Fruit fly (Drosophila melanogaster) whole organism, embryonic: ENCODE data around the gene CG7248.

Experiments
- Atf3 ChIP-seq: fragments of 200-800 bp; sonication (Bioruptor generic); optimal IDR thresholded peaks from 3 replicates; lab custom pipeline; 2016; ENCODE audit warnings: missing biosample characterization, missing genetic modification characterization
- B-H2 ChIP-seq: fragments of 200-800 bp; sonication (Bioruptor generic); optimal IDR thresholded peaks from 2 replicates; lab custom pipeline; 2018; ENCODE audit warnings: missing biosample characterization, mild to moderate bottlenecking, missing genetic modification characterization
- BEAF-32 ChIP-seq: fragments of 200-800 bp; sonication (Bioruptor generic); optimal IDR thresholded peaks from 3 replicates; lab custom pipeline; 2017; ENCODE audit warnings: missing biosample characterization, missing genetic modification characterization, mild to moderate bottlenecking, moderate library complexity, missing genetic modification reagents
- CG11093 ChIP-seq: fragments of 200-800 bp; sonication (Bioruptor generic); IDR thresholded peaks from 3 replicates; pipeline ENCODE4 v1.3.6; 2022; ENCODE audit warnings: missing biosample characterization, missing genetic modification characterization
- CG11695 ChIP-seq: fragments of 200-800 bp; sonication (Bioruptor generic); IDR thresholded peaks from 3 replicates; pipeline ENCODE4 v1.3.6; 2022; ENCODE audit warnings: missing biosample characterization, missing genetic modification characterization
- CG11696 ChIP-seq: fragments of 200-800 bp; sonication (Bioruptor generic); IDR thresholded peaks from 2 replicates; pipeline ENCODE4 v1.3.6; 2022; ENCODE audit warnings: missing biosample characterization, missing genetic modification characterization
- CG12155 ChIP-seq: fragments of 200-800 bp; sonication (Bioruptor generic); optimal IDR thresholded peaks from 3 replicates; lab custom pipeline; 2016; ENCODE audit warnings: missing biosample characterization, missing genetic modification characterization
- CG12769 ChIP-seq: fragments of 200-800 bp; sonication (Bioruptor generic); optimal IDR thresholded peaks from 2 replicates; lab custom pipeline; 2019; ENCODE audit warnings: missing biosample characterization, mild to moderate bottlenecking, missing genetic modification characterization, moderate library complexity
- CG14014 ChIP-seq: fragments of 200-800 bp; sonication (Bioruptor generic); IDR thresholded peaks from 2 replicates; pipeline ENCODE4 v1.3.6; 2022; ENCODE audit warnings: missing biosample characterization, missing genetic modification characterization
- CG17186 ChIP-seq: fragments of 200-800 bp; sonication (Bioruptor generic); optimal IDR thresholded peaks from 3 replicates; lab custom pipeline; 2017; ENCODE audit warnings: missing biosample characterization, missing genetic modification reagents, missing genetic modification characterization
- CG17829 ChIP-seq: fragments of 200-800 bp; optimal IDR thresholded peaks from 2 replicates; lab custom pipeline; 2019; ENCODE audit warnings: missing biosample characterization, mild to moderate bottlenecking, missing genetic modification characterization, moderate library complexity
- CG2129 ChIP-seq: fragments of 200-800 bp; sonication (Bioruptor generic); IDR thresholded peaks from 2 replicates; pipeline ENCODE4 v1.3.6; 2022; ENCODE audit warnings: missing biosample characterization, missing genetic modification characterization; ENCODE audit not compliant: partially characterized antibody
- CG2202 ChIP-seq: fragments of 200-800 bp; sonication (Bioruptor generic); optimal IDR thresholded peaks from 2 replicates; lab custom pipeline; 2018; ENCODE audit warnings: missing biosample characterization, mild to moderate bottlenecking, missing genetic modification characterization
- CG32532 ChIP-seq: fragments of 200-800 bp; sonication (Bioruptor generic); IDR thresholded peaks from 2 replicates; pipeline ENCODE4 v1.3.6; 2022; ENCODE audit warnings: missing biosample characterization, missing genetic modification characterization
- CG34224 ChIP-seq: fragments of 200-800 bp; sonication (Bioruptor generic); IDR thresholded peaks from 3 replicates; pipeline ENCODE4 v1.3.6; 2022; ENCODE audit warnings: missing biosample characterization, missing genetic modification characterization; ENCODE audit not compliant: partially characterized antibody
- CG6683 ChIP-seq: fragments of 200-800 bp; sonication (Bioruptor generic); optimal IDR thresholded peaks from 2 replicates; lab custom pipeline; 2017; ENCODE audit warnings: missing biosample characterization, mild to moderate bottlenecking, missing genetic modification characterization, missing genetic modification reagents
- CG7556 ChIP-seq: fragments of 200-800 bp; sonication (Bioruptor generic); optimal IDR thresholded peaks from 2 replicates; lab custom pipeline; 2017; ENCODE audit warnings: missing biosample characterization, mild to moderate bottlenecking, missing genetic modification characterization
- CG8388 ChIP-seq: fragments of 200-800 bp; sonication (Bioruptor generic); optimal IDR thresholded peaks from 2 replicates; lab custom pipeline; 2019; ENCODE audit warnings: missing biosample characterization, mild to moderate bottlenecking, missing genetic modification characterization, moderate library complexity
- CG9932 ChIP-seq: fragments of 200-800 bp; sonication (Bioruptor generic); IDR thresholded peaks from 2 replicates; pipeline ENCODE4 v1.3.6; 2022; ENCODE audit warnings: missing biosample characterization, missing genetic modification characterization
- CrebB ChIP-seq: fragments of 200-800 bp; sonication (Bioruptor generic); optimal IDR thresholded peaks from 3 replicates; lab custom pipeline; 2018; ENCODE audit warnings: missing biosample characterization, mild to moderate bottlenecking, missing genetic modification characterization
- Dbx ChIP-seq: fragments of 200-800 bp; sonication (Bioruptor generic); IDR thresholded peaks from 3 replicates; pipeline ENCODE4 v1.3.6; 2022; ENCODE audit warnings: missing biosample characterization, missing genetic modification characterization
- Dll ChIP-seq: fragments of 200-800 bp; sonication (Bioruptor generic); IDR thresholded peaks from 4 replicates; pipeline ENCODE4 v1.3.6; 2022; ENCODE audit warnings: missing biosample characterization, missing genetic modification characterization; ENCODE audit not compliant: partially characterized antibody
- Doc2 ChIP-seq: fragments of 200-800 bp; sonication (Bioruptor generic); IDR thresholded peaks from 2 replicates; pipeline ENCODE4 v1.3.6; 2022; ENCODE audit warnings: missing biosample characterization, missing genetic modification characterization
- Doc3 ChIP-seq: fragments of 200-800 bp; sonication (Bioruptor generic); IDR thresholded peaks from 3 replicates; pipeline ENCODE4 v1.3.6; 2022; ENCODE audit warnings: missing biosample characterization, missing genetic modification characterization; ENCODE audit not compliant: partially characterized antibody
- Ets65A ChIP-seq: fragments of 200-800 bp; sonication (Bioruptor generic); peaks from one replicate; lab custom pipeline; 2016; ENCODE audit warnings: missing biosample characterization, missing genetic modification characterization
- Gug ChIP-seq: fragments of 200-800 bp; sonication (Bioruptor generic); IDR thresholded peaks from 4 replicates; pipeline ENCODE4 v1.3.6; 2022; ENCODE audit warnings: missing biosample characterization, missing genetic modification characterization
- Med ChIP-seq: fragments of 200-800 bp; sonication (Bioruptor generic); peaks from one replicate; lab custom pipeline; 2016; ENCODE audit warnings: missing biosample characterization, missing genetic modification characterization, mild to moderate bottlenecking, inconsistent platforms, moderate library complexity
- Rx ChIP-seq: fragments of 200-800 bp; sonication (Bioruptor generic); IDR thresholded peaks from 2 replicates; pipeline ENCODE4 v1.3.6; 2022; ENCODE audit warnings: missing biosample characterization, missing genetic modification characterization
- Sox100B ChIP-seq: fragments of 200-800 bp; sonication (Bioruptor generic); optimal IDR thresholded peaks from 3 replicates; lab custom pipeline; 2018; ENCODE audit warnings: missing biosample characterization, mild to moderate bottlenecking, missing genetic modification characterization
- al ChIP-seq: fragments of 200-800 bp; sonication (Bioruptor generic); IDR thresholded peaks from 2 replicates; pipeline ENCODE4 v1.3.6; 2022; ENCODE audit warnings: missing biosample characterization, missing genetic modification characterization
- bbx ChIP-seq: fragments of 200-800 bp; sonication (Bioruptor generic); IDR thresholded peaks from 2 replicates; pipeline ENCODE4 v1.3.6; 2022; ENCODE audit warnings: missing biosample characterization, missing genetic modification characterization; ENCODE audit not compliant: partially characterized antibody
- bcd ChIP-seq: fragments of 200-800 bp; sonication (Bioruptor generic); optimal IDR thresholded peaks from 2 replicates; lab custom pipeline; 2017; ENCODE audit warnings: missing biosample characterization, mild to moderate bottlenecking, missing genetic modification characterization
- cg ChIP-seq: fragments of 200-800 bp; sonication (Bioruptor generic); optimal IDR thresholded peaks from 3 replicates; lab custom pipeline; 2019; ENCODE audit warnings: missing biosample characterization, mild to moderate bottlenecking, missing genetic modification characterization, moderate library complexity
- esg ChIP-seq: fragments of 200-800 bp; sonication (Bioruptor generic); conservative IDR thresholded peaks from 2 replicates; pipeline ENCODE4 v1.3.6; 2022; ENCODE audit warnings: missing biosample characterization, missing genetic modification characterization
- fd3F ChIP-seq: fragments of 200-800 bp; sonication (Bioruptor generic); optimal IDR thresholded peaks from 2 replicates; lab custom pipeline; 2018; ENCODE audit warnings: missing biosample characterization, mild to moderate bottlenecking, missing genetic modification characterization, moderate library complexity
- gce ChIP-seq: fragments of 200-800 bp; sonication (Bioruptor generic); IDR thresholded peaks from 3 replicates; pipeline ENCODE4 v1.3.6; 2022; ENCODE audit warnings: missing biosample characterization, missing genetic modification characterization
- gsb-n ChIP-seq: fragments of 200-800 bp; sonication (Bioruptor generic); optimal IDR thresholded peaks from 3 replicates; lab custom pipeline; 2018; ENCODE audit warnings: missing biosample characterization, mild to moderate bottlenecking, missing genetic modification characterization
- klu ChIP-seq: fragments of 200-800 bp; sonication (Bioruptor generic); IDR thresholded peaks from 2 replicates; pipeline ENCODE4 v1.3.6; 2022; ENCODE audit warnings: missing biosample characterization, missing genetic modification characterization
- lbe ChIP-seq: fragments of 200-800 bp; sonication (Bioruptor generic); optimal IDR thresholded peaks from 2 replicates; lab custom pipeline; 2016; ENCODE audit warnings: missing biosample characterization, mild to moderate bottlenecking, missing genetic modification characterization
- lola ChIP-seq, 3 experiments: fragments of >200 bp in 2 of 3; fragments of 200-800 bp in 1 of 3; sonication (Bioruptor generic) in 1 of 3; optimal IDR thresholded peaks; 2 replicates each; lab custom pipeline; 2017 to 2019; ENCODE audit warnings: missing biosample characterization in 3 of 3, missing genetic modification characterization in 3 of 3, mild to moderate bottlenecking in 1 of 3, moderate library complexity in 1 of 3
- maf-S ChIP-seq: fragments of 200-800 bp; sonication (Bioruptor generic); optimal IDR thresholded peaks from 2 replicates; lab custom pipeline; 2016; ENCODE audit warnings: missing biosample characterization, missing genetic modification characterization
- pnt ChIP-seq: fragments of 200-800 bp; sonication (Bioruptor generic); optimal IDR thresholded peaks from 3 replicates; lab custom pipeline; 2016; ENCODE audit warnings: missing biosample characterization, missing genetic modification characterization
- scrt ChIP-seq: fragments of 200-800 bp; sonication (Bioruptor generic); optimal IDR thresholded peaks from 2 replicates; lab custom pipeline; 2018; ENCODE audit warnings: missing biosample characterization, mild to moderate bottlenecking, missing genetic modification characterization, moderate library complexity
- sisA ChIP-seq: fragments of 200-800 bp; sonication (Bioruptor generic); IDR thresholded peaks from 2 replicates; pipeline ENCODE4 v1.3.6; 2022; ENCODE audit warnings: missing biosample characterization, missing genetic modification characterization
- slou ChIP-seq: fragments of 200-800 bp; sonication (Bioruptor generic); optimal IDR thresholded peaks from 3 replicates; lab custom pipeline; 2016; ENCODE audit warnings: missing biosample characterization, missing genetic modification characterization
- sob ChIP-seq: fragments of 200-800 bp; sonication (Bioruptor generic); IDR thresholded peaks from 2 replicates; pipeline ENCODE4 v1.3.6; 2022; ENCODE audit warnings: missing biosample characterization, missing genetic modification characterization
- toy ChIP-seq: fragments of 200-800 bp; sonication (Bioruptor generic); IDR thresholded peaks from 2 replicates; pipeline ENCODE4 v1.3.6; 2022; ENCODE audit warnings: missing biosample characterization, missing genetic modification characterization

The CG7248 gene

dm6 chr3L:11984606-11985005 is 30.7 kb downstream of the CG7248 start, which contains the start of gene CG6938:
TSS of gene CG6938 (plus strand) at chr3L:11984906.
- TF ChIP-seq CG11695 (GFP tag; lab: Robert Waterston, UW) (no peak), Ets65A (GFP tag; lab: Kevin White, UChicago) (peak; percentile 83)

dm6 chr3L:11990436-11990835 is 36.6 kb downstream of the CG7248 start, which contains the start of gene CG6931:
TSS of gene CG6931 (plus strand) at chr3L:11990736.
- TF ChIP-seq CG12769 (tag; lab: Kevin White, UChicago) (no peak), CG11696 (GFP tag; lab: Robert Waterston, UW) (no peak), al (GFP tag; lab: Robert Waterston, UW) (no peak), B-H2 (GFP tag; lab: Kevin White, UChicago) (no peak), maf-S (GFP tag; lab: Kevin White, UChicago) (no peak), slou (GFP tag; lab: Kevin White, UChicago) (no peak), fd3F (no peak), cg (GFP tag; lab: Kevin White, UChicago) (no peak), Gug (GFP tag; lab: Robert Waterston, UW) (no peak)

- no peak for TF ChIP-seq CG11093 (GFP tag; lab: Robert Waterston, UW)
- no peak for TF ChIP-seq CG6683 (GFP tag; lab: Kevin White, UChicago)
- TF ChIP-seq Dbx: 0 out of 3 replicates have a peak, but pooled peaks have one; percentile 39
- TF ChIP-seq CrebB (tag; lab: Kevin White, UChicago): no peak
- peak; percentile 88 for TF ChIP-seq BEAF-32 (GFP tag; lab: Kevin White, UChicago)
- no peak for TF ChIP-seq toy
- TF ChIP-seq CG17186: peak; percentile 82
- TF ChIP-seq Rx: no peak
- TF ChIP-seq scrt (GFP tag; lab: Kevin White, UChicago): no peak
- TF ChIP-seq Med: peak; percentile 83
- TF ChIP-seq CG14014: peak; percentile 25; the same call in 1 of the 2 replicates
- no peak for TF ChIP-seq lola (GFP tag; optimal IDR thresholded peaks at IDR 0.05; lab: Kevin White, UChicago)
- TF ChIP-seq CG34224: peak; percentile 87
- TF ChIP-seq maf-S (GFP tag; lab: Kevin White, UChicago): no peak
- TF ChIP-seq pnt (GFP tag; lab: Kevin White, UChicago): no peak
- peak; percentile 74 for TF ChIP-seq CG32532
- peak; percentile 78 for TF ChIP-seq CG2129 (GFP tag; lab: Robert Waterston, UW)
- TF ChIP-seq lbe: peak; percentile 48
- peak; percentile 35; the same call in 1 of the 2 replicates for TF ChIP-seq sisA (GFP tag; lab: Robert Waterston, UW)
- no peak for TF ChIP-seq klu (GFP tag; lab: Robert Waterston, UW)
- peak; percentile 91 for TF ChIP-seq Doc3 (GFP tag; lab: Robert Waterston, UW)
- no peak for TF ChIP-seq Doc2
- no peak for TF ChIP-seq Atf3 (GFP tag; lab: Kevin White, UChicago)
- TF ChIP-seq CG7556 (GFP tag; lab: Kevin White, UChicago): no peak
- no peak for TF ChIP-seq CG8388 (GFP tag; lab: Kevin White, UChicago)
- TF ChIP-seq gce (GFP tag; lab: Robert Waterston, UW): no peak
- TF ChIP-seq sob (GFP tag; lab: Robert Waterston, UW): peak; percentile 77
- peak; percentile 81 for TF ChIP-seq CG17829 (tag; lab: Kevin White, UChicago)
- no peak for TF ChIP-seq esg (GFP tag; lab: Robert Waterston, UW)
- TF ChIP-seq Dll (GFP tag; lab: Robert Waterston, UW): peak; percentile 91
- TF ChIP-seq CG12155 (GFP tag; lab: Kevin White, UChicago): peak; percentile 37
- TF ChIP-seq CG2202: no peak
- TF ChIP-seq gsb-n (tag; lab: Kevin White, UChicago): no peak
- TF ChIP-seq bcd (GFP tag; lab: Kevin White, UChicago): no peak
- TF ChIP-seq CG9932 (GFP tag; lab: Robert Waterston, UW): peak; percentile 80
- TF ChIP-seq bbx (GFP tag; lab: Robert Waterston, UW): peak; percentile 96
- no peak for TF ChIP-seq Sox100B
- TF ChIP-seq Ets65A (GFP tag; lab: Kevin White, UChicago): peak; percentile 86
Measured at dm6 chr3L:11992960-11993359, 39.1 kb downstream of the CG7248 start, which contains the start of gene viaf. TSS of gene viaf (minus strand) at chr3L:11993179.
